Worm (Caenorhabditis elegans) whole organism, early embryonic: ENCODE measurements around the gene irld-51.

Experiments
- B0310.2 ChIP-seq: sonication (generic microtip); optimal IDR thresholded peaks from 2 replicates; lab custom pipeline; 2016; ENCODE audit warnings: mild to moderate bottlenecking, missing genetic modification characterization, missing compliant biosample characterization
- F13C5.2 ChIP-seq: sonication (generic microtip); optimal IDR thresholded peaks from 2 replicates; lab custom pipeline; 2017; ENCODE audit warnings: mild to moderate bottlenecking, missing genetic modification characterization, inconsistent platforms, missing compliant biosample characterization
- aly-1 ChIP-seq: sonication (generic microtip); optimal IDR thresholded peaks from 2 replicates; lab custom pipeline; 2016; ENCODE audit warnings: missing genetic modification characterization, missing compliant biosample characterization
- ama-1 ChIP-seq: fragments of 150-350 bp; optimal IDR thresholded peaks from 2 replicates; lab custom pipeline; 2014
- ceh-13 ChIP-seq: fragments of 200-800 bp; sonication (Bioruptor generic); optimal IDR thresholded peaks from 2 replicates; lab custom pipeline; 2018; ENCODE audit warnings: mild to moderate bottlenecking, missing genetic modification characterization, missing compliant biosample characterization
- ceh-36 ChIP-seq: sonication (generic microtip); optimal IDR thresholded peaks from 2 replicates; lab custom pipeline; 2016; ENCODE audit warnings: missing genetic modification characterization, inconsistent platforms, missing compliant biosample characterization
- ets-7 ChIP-seq: sonication (generic microtip); optimal IDR thresholded peaks from 2 replicates; lab custom pipeline; 2016; ENCODE audit warnings: missing genotype, missing genetic modification characterization, missing compliant biosample characterization
- flt-1 ChIP-seq: fragments of 200-800 bp; sonication (Bioruptor generic); IDR thresholded peaks from 2 replicates; pipeline ENCODE4 v1.3.6; 2022; ENCODE audit warnings: missing genetic modification characterization, missing compliant biosample characterization
- hmbx-1 ChIP-seq: sonication (generic microtip); optimal IDR thresholded peaks from 2 replicates; lab custom pipeline; 2016; ENCODE audit warnings: mild to moderate bottlenecking, missing genetic modification characterization, missing compliant biosample characterization
- hmg-4 ChIP-seq: fragments of 200-800 bp; sonication (Bioruptor generic); optimal IDR thresholded peaks from 2 replicates; lab custom pipeline; 2018; ENCODE audit warnings: mild to moderate bottlenecking, missing genetic modification characterization, missing compliant biosample characterization
- hnd-1 ChIP-seq: sonication (generic microtip); optimal IDR thresholded peaks from 2 replicates; lab custom pipeline; 2016; ENCODE audit warnings: missing genetic modification characterization, missing compliant biosample characterization
- pes-1 ChIP-seq: fragments of 200-800 bp; sonication (Bioruptor generic); IDR thresholded peaks from 2 replicates; pipeline ENCODE4 v1.3.6; 2022; ENCODE audit warnings: missing genetic modification reagents, missing genetic modification characterization, missing compliant biosample characterization
- scrt-1 ChIP-seq: fragments of 200-800 bp; sonication (Bioruptor generic); IDR thresholded peaks from 2 replicates; pipeline ENCODE4 v1.3.6; 2022; ENCODE audit warnings: missing genetic modification characterization, missing compliant biosample characterization
- sea-1 ChIP-seq: fragments of 200-800 bp; sonication (Bioruptor generic); conservative IDR thresholded peaks from 2 replicates; pipeline ENCODE4 v1.3.6; 2022; ENCODE audit warnings: missing genetic modification characterization, missing compliant biosample characterization
- tbx-11 ChIP-seq: fragments of 200-800 bp; sonication (Bioruptor generic); IDR thresholded peaks from 2 replicates; pipeline ENCODE4 v1.3.6; 2022; ENCODE audit warnings: missing genetic modification characterization, missing compliant biosample characterization
- tbx-37 ChIP-seq: fragments of 200-800 bp; sonication (Bioruptor generic); conservative IDR thresholded peaks from 2 replicates; pipeline ENCODE4 v1.3.6; 2022; ENCODE audit warnings: missing genetic modification reagents, missing genetic modification characterization, missing compliant biosample characterization
- tra-4 ChIP-seq: sonication (generic microtip); optimal IDR thresholded peaks from 2 replicates; lab custom pipeline; 2017; ENCODE audit warnings: missing genetic modification characterization, missing compliant biosample characterization

irld-51 gene

ce11 chrII:2925806-2926558 lies 26.5 kb downstream of the irld-51 start:
- TF ChIP-seq ama-1 (lab: Kevin White, UChicago) (no peak), sea-1 (GFP tag; lab: Robert Waterston, UW) (no peak), tra-4 (tag; lab: Kevin White, UChicago) (no peak), ets-7 (tag; lab: Kevin White, UChicago) (no peak), scrt-1 (no peak), hnd-1 (tag; lab: Kevin White, UChicago) (no peak), tbx-11 (GFP tag; lab: Robert Waterston, UW) (no peak)

- TF ChIP-seq flt-1 (GFP tag; lab: Robert Waterston, UW) (no peak), hmg-4 (GFP tag; lab: Kevin White, UChicago) (no peak), hnd-1 (tag; lab: Kevin White, UChicago) (no peak), ceh-36 (tag; lab: Kevin White, UChicago) (no peak), ets-7 (tag; lab: Kevin White, UChicago) (no peak), hmbx-1 (no peak), tbx-37 (no peak)
Observed at ce11 chrII:2925032-2925431, 27.5 kb downstream of the irld-51 start.

- TF ChIP-seq F13C5.2 (tag; lab: Kevin White, UChicago) (no peak), B0310.2 (tag; lab: Kevin White, UChicago) (no peak), ceh-36 (tag; lab: Kevin White, UChicago) (peak; percentile 15)
Observed at ce11 chrII:2923617-2924016, 28.9 kb downstream of the irld-51 start, which contains the start of gene ZK355.2. Gene ZK355.2 (plus strand): TSS chrII:2923917.

ce11 chrII:2922782-2923181 lies 29.7 kb downstream of the irld-51 start:
- TF ChIP-seq F13C5.2 (tag; lab: Kevin White, UChicago) (no peak), B0310.2 (tag; lab: Kevin White, UChicago) (no peak), pes-1 (GFP tag; lab: Robert Waterston, UW) (0 out of 2 replicates have a peak, but pooled peaks have one; percentile 29)

ce11 chrII:2922359-2922758 lies 30.2 kb downstream of the irld-51 start:
- no peak for TF ChIP-seq pes-1 (GFP tag; lab: Robert Waterston, UW)
- no peak for TF ChIP-seq ceh-36 (tag; lab: Kevin White, UChicago)
- no peak for TF ChIP-seq ama-1 (lab: Kevin White, UChicago)
- no peak for TF ChIP-seq tra-4 (tag; lab: Kevin White, UChicago)
- no peak for TF ChIP-seq B0310.2 (tag; lab: Kevin White, UChicago)
- no peak for TF ChIP-seq tbx-37
- no peak for TF ChIP-seq flt-1 (GFP tag; lab: Robert Waterston, UW)
- TF ChIP-seq hmg-4 (GFP tag; lab: Kevin White, UChicago): no peak
- no peak for TF ChIP-seq F13C5.2 (tag; lab: Kevin White, UChicago)
- TF ChIP-seq ets-7 (tag; lab: Kevin White, UChicago): no peak
- TF ChIP-seq hnd-1 (tag; lab: Kevin White, UChicago): no peak
- no peak for TF ChIP-seq aly-1
- TF ChIP-seq ceh-13 (GFP tag; lab: Kevin White, UChicago): no peak
- TF ChIP-seq sea-1 (GFP tag; lab: Robert Waterston, UW): no peak
- no peak for TF ChIP-seq tbx-11 (GFP tag; lab: Robert Waterston, UW)
- no peak for TF ChIP-seq scrt-1
- TF ChIP-seq hmbx-1: no peak

ce11 chrII:2921860-2922259 lies 30.7 kb downstream of the irld-51 start:
- TF ChIP-seq tbx-37 (no peak), hmbx-1 (no peak), F13C5.2 (tag; lab: Kevin White, UChicago) (no peak), flt-1 (GFP tag; lab: Robert Waterston, UW) (no peak), pes-1 (GFP tag; lab: Robert Waterston, UW) (no peak)

- no peak for TF ChIP-seq ceh-36 (tag; lab: Kevin White, UChicago)
- no peak for TF ChIP-seq flt-1 (GFP tag; lab: Robert Waterston, UW)
- no peak for TF ChIP-seq pes-1 (GFP tag; lab: Robert Waterston, UW)
- no peak for TF ChIP-seq hnd-1 (tag; lab: Kevin White, UChicago)
- TF ChIP-seq hmbx-1: no peak
- no peak for TF ChIP-seq aly-1
- no peak for TF ChIP-seq ets-7 (tag; lab: Kevin White, UChicago)
- TF ChIP-seq ceh-13 (GFP tag; lab: Kevin White, UChicago): no peak
Observed at ce11 chrII:2920817-2921458, 31.6 kb downstream of the irld-51 start.

ce11 chrII:2920234-2920633 lies 32.3 kb downstream of the irld-51 start:
- no peak for TF ChIP-seq pes-1 (GFP tag; lab: Robert Waterston, UW)
- no peak for TF ChIP-seq ceh-36 (tag; lab: Kevin White, UChicago)
- TF ChIP-seq scrt-1: no peak
- TF ChIP-seq ets-7 (tag; lab: Kevin White, UChicago): no peak
- no peak for TF ChIP-seq hmbx-1
- TF ChIP-seq hnd-1 (tag; lab: Kevin White, UChicago): no peak
- TF ChIP-seq aly-1: no peak
- TF ChIP-seq sea-1 (GFP tag; lab: Robert Waterston, UW): no peak
- no peak for TF ChIP-seq flt-1 (GFP tag; lab: Robert Waterston, UW)
- TF ChIP-seq B0310.2 (tag; lab: Kevin White, UChicago): no peak
- TF ChIP-seq ama-1 (lab: Kevin White, UChicago): no peak
- no peak for TF ChIP-seq F13C5.2 (tag; lab: Kevin White, UChicago)
- TF ChIP-seq ceh-13 (GFP tag; lab: Kevin White, UChicago): no peak
- no peak for TF ChIP-seq tra-4 (tag; lab: Kevin White, UChicago)
- no peak for TF ChIP-seq tbx-11 (GFP tag; lab: Robert Waterston, UW)
- no peak for TF ChIP-seq hmg-4 (GFP tag; lab: Kevin White, UChicago)
- no peak for TF ChIP-seq tbx-37
